Fruit fly (Drosophila melanogaster) whole organism: ENCODE measurements around the gene CG32984.

ENCODE experiments used
- CG8478 ChIP-seq: fragments of >200 bp; optimal IDR thresholded peaks from 2 replicates; lab custom pipeline; 2018; ENCODE audit warnings: inconsistent platforms
- EcR ChIP-seq, 2 experiments: fragments of >200 bp; optimal IDR thresholded peaks; 2 replicates each; lab custom pipeline; 2017; ENCODE audit warnings: missing biosample characterization in 2 of 2, missing genetic modification characterization in 2 of 2, missing genetic modification reagents in 2 of 2
- pan ChIP-seq: fragments of >200 bp; optimal IDR thresholded peaks from 2 replicates; lab custom pipeline; 2017
- usp ChIP-seq: fragments of >200 bp; optimal IDR thresholded peaks from 2 replicates; lab custom pipeline; 2017; ENCODE audit warnings: missing biosample characterization, missing genetic modification characterization, mixed read lengths

DNA sequence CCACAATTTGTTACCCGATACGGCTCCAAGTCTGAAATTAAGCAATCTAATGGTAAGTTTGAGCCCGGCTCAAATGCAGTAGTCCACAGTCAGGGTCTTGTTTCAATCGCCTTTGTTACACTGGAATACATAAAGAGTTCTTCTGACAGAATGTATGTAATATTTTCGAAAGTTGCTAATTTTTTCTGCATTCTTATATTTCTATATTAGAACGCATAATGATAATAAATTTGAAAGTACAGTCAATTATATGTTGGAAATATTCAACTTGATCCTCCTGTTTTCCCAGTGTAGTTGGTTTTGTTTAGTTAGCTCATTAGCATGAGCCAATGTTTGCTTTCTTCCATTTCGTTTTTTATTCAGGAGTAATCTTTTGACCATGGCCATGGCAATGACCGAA is 41.4 kb upstream of the CG32984 start:
- TF ChIP-seq usp (GFP tag; lab: Kevin White, UChicago) = no peak
- no peak for TF ChIP-seq EcR (GFP tag; optimal IDR thresholded peaks at IDR 0.05; lab: Kevin White, UChicago)
- TF ChIP-seq CG8478 (lab: Kevin White, UChicago) = no peak
- no peak for TF ChIP-seq pan
